Worm (Caenorhabditis elegans) whole organism, young adult: ENCODE data around the gene dis-3.

Source experiments
- C06A6.2 ChIP-seq: fragments of 200-800 bp; sonication (Bioruptor generic); conservative IDR thresholded peaks from 2 replicates; pipeline ENCODE4 v1.3.6; 2022; ENCODE audit warnings: missing genetic modification characterization, missing compliant biosample characterization
- D2030.7 ChIP-seq: fragments of 200-800 bp; sonication (Bioruptor generic); IDR thresholded peaks from 2 replicates; pipeline ENCODE4 v1.3.6; 2022; ENCODE audit warnings: missing genetic modification reagents, missing genetic modification characterization, missing compliant biosample characterization
- F23B12.7 ChIP-seq: sonication (generic microtip); optimal IDR thresholded peaks from 2 replicates; lab custom pipeline; 2017; ENCODE audit warnings: missing genetic modification characterization, mild to moderate bottlenecking, missing compliant biosample characterization, antibody characterized with exemption, moderate library complexity; ENCODE audit not compliant: insufficient read depth
- F33H1.4 ChIP-seq: fragments of 200-800 bp; sonication (Bioruptor generic); IDR thresholded peaks from 2 replicates; pipeline ENCODE4 v1.3.6; 2022; ENCODE audit warnings: missing genetic modification reagents, missing genetic modification characterization, missing compliant biosample characterization
- F52B5.7 ChIP-seq: sonication (generic microtip); optimal IDR thresholded peaks from 2 replicates; lab custom pipeline; 2016; ENCODE audit warnings: mild to moderate bottlenecking, missing genetic modification characterization, missing compliant biosample characterization
- F57C9.4 ChIP-seq: sonication (generic microtip); optimal IDR thresholded peaks from 2 replicates; lab custom pipeline; 2017; ENCODE audit warnings: mild to moderate bottlenecking, missing genetic modification characterization, missing compliant biosample characterization
- Y53F4B.3 ChIP-seq: fragments of 200-800 bp; sonication (Bioruptor generic); IDR thresholded peaks from 2 replicates; pipeline ENCODE4 v1.3.6; 2022; ENCODE audit warnings: missing genetic modification reagents, missing genetic modification characterization, missing compliant biosample characterization
- ZK185.1 ChIP-seq: sonication (generic microtip); optimal IDR thresholded peaks from 2 replicates; lab custom pipeline; 2016; ENCODE audit warnings: mild to moderate bottlenecking, missing genetic modification characterization, missing compliant biosample characterization; ENCODE audit not compliant: poor library complexity, severe bottlenecking
- aptf-2 ChIP-seq: fragments of 200-800 bp; sonication (Bioruptor generic); conservative IDR thresholded peaks from 2 replicates; pipeline ENCODE4 v1.3.6; 2022; ENCODE audit warnings: missing genetic modification reagents, missing genetic modification characterization, missing compliant biosample characterization
- attf-3 ChIP-seq: fragments of 200-800 bp; sonication (Bioruptor generic); conservative IDR thresholded peaks from 2 replicates; pipeline ENCODE4 v1.3.6; 2022; ENCODE audit warnings: missing genetic modification reagents, missing genetic modification characterization, missing compliant biosample characterization
- attf-5 ChIP-seq: fragments of 200-800 bp; sonication (Bioruptor generic); optimal IDR thresholded peaks from 2 replicates; lab custom pipeline; 2018; ENCODE audit warnings: mild to moderate bottlenecking, missing genetic modification characterization, missing compliant biosample characterization
- cebp-2 ChIP-seq: fragments of 200-800 bp; sonication (Bioruptor generic); IDR thresholded peaks from 2 replicates; pipeline ENCODE4 v1.3.6; 2022; ENCODE audit warnings: missing genetic modification characterization, missing compliant biosample characterization
- ceh-100 ChIP-seq: fragments of 200-800 bp; sonication (Bioruptor generic); IDR thresholded peaks from 2 replicates; pipeline ENCODE4 v1.3.6; 2022; ENCODE audit warnings: missing genetic modification reagents, missing genetic modification characterization, missing compliant biosample characterization
- ceh-40 ChIP-seq: fragments of 200-800 bp; sonication (Bioruptor generic); IDR thresholded peaks from 2 replicates; pipeline ENCODE4 v1.3.6; 2022; ENCODE audit warnings: missing genetic modification characterization, missing compliant biosample characterization
- ceh-58 ChIP-seq: fragments of 200-800 bp; sonication (Bioruptor generic); IDR thresholded peaks from 2 replicates; pipeline ENCODE4 v1.3.6; 2022; ENCODE audit warnings: missing genetic modification characterization, missing compliant biosample characterization
- ceh-91 ChIP-seq: fragments of 200-800 bp; sonication (Bioruptor generic); IDR thresholded peaks from 2 replicates; pipeline ENCODE4 v1.3.6; 2022; ENCODE audit warnings: missing genetic modification reagents, missing genetic modification characterization, missing compliant biosample characterization
- efl-1 ChIP-seq: fragments of 150-350 bp; optimal IDR thresholded peaks from 2 replicates; lab custom pipeline; 2014; ENCODE audit warnings: missing biosample characterization, missing genetic modification reagents, missing genetic modification characterization
- him-1 ChIP-seq: sonication (generic microtip); optimal IDR thresholded peaks from 2 replicates; lab custom pipeline; 2016; ENCODE audit warnings: missing genotype, missing genetic modification reagents, missing genetic modification characterization, missing compliant biosample characterization
- hlh-12 ChIP-seq: sonication (generic microtip); optimal IDR thresholded peaks from 2 replicates; lab custom pipeline; 2016; ENCODE audit warnings: missing genetic modification characterization, missing compliant biosample characterization
- hmg-1.2 ChIP-seq: fragments of 200-800 bp; sonication (Bioruptor generic); IDR thresholded peaks from 2 replicates; pipeline ENCODE4 v1.3.6; 2022; ENCODE audit warnings: missing genetic modification reagents, missing genetic modification characterization, missing compliant biosample characterization
- hrde-1 ChIP-seq: sonication (generic microtip); optimal IDR thresholded peaks from 2 replicates; lab custom pipeline; 2016; ENCODE audit warnings: missing genetic modification characterization, mild to moderate bottlenecking, missing compliant biosample characterization, moderate library complexity, missing genotype, missing genetic modification reagents, borderline replicate concordance
- lin-26 ChIP-seq: fragments of 200-800 bp; sonication (Bioruptor generic); IDR thresholded peaks from 2 replicates; pipeline ENCODE4 v1.3.6; 2022; ENCODE audit warnings: missing genetic modification reagents, missing genetic modification characterization, missing compliant biosample characterization
- lin-40 ChIP-seq: sonication (generic microtip); optimal IDR thresholded peaks from 2 replicates; lab custom pipeline; 2016; ENCODE audit warnings: missing genetic modification characterization, mild to moderate bottlenecking, missing compliant biosample characterization, missing genotype, missing genetic modification reagents
- lin-54 ChIP-seq: fragments of 200-800 bp; sonication (Bioruptor generic); optimal IDR thresholded peaks from 2 replicates; lab custom pipeline; 2018; ENCODE audit warnings: mild to moderate bottlenecking, missing genetic modification characterization, missing compliant biosample characterization
- lsl-1 ChIP-seq: fragments of 200-800 bp; sonication (Bioruptor generic); optimal IDR thresholded peaks from 2 replicates; lab custom pipeline; 2018; ENCODE audit warnings: mild to moderate bottlenecking, missing genetic modification characterization, moderate library complexity, missing compliant biosample characterization
- madf-3 ChIP-seq: fragments of 200-800 bp; sonication (Bioruptor generic); IDR thresholded peaks from 2 replicates; pipeline ENCODE4 v1.3.6; 2022; ENCODE audit warnings: missing genetic modification reagents, missing genetic modification characterization, missing compliant biosample characterization
- madf-6 ChIP-seq: fragments of 200-800 bp; sonication (Bioruptor generic); IDR thresholded peaks from 2 replicates; pipeline ENCODE4 v1.3.6; 2022; ENCODE audit warnings: missing genetic modification reagents, missing genetic modification characterization, missing compliant biosample characterization
- madf-8 ChIP-seq: fragments of 200-800 bp; sonication (Bioruptor generic); conservative IDR thresholded peaks from 2 replicates; pipeline ENCODE4 v1.3.6; 2022; ENCODE audit warnings: missing genetic modification reagents, missing genetic modification characterization, missing compliant biosample characterization
- mcd-1 ChIP-seq: fragments of 200-800 bp; sonication (Bioruptor generic); IDR thresholded peaks from 2 replicates; pipeline ENCODE4 v1.3.6; 2022; ENCODE audit warnings: missing genetic modification reagents, missing genetic modification characterization, missing compliant biosample characterization
- nhr-80 ChIP-seq: sonication (generic microtip); optimal IDR thresholded peaks from 2 replicates; lab custom pipeline; 2016; ENCODE audit warnings: missing genetic modification characterization, missing compliant biosample characterization
- pbrm-1 ChIP-seq: fragments of 200-800 bp; sonication (Bioruptor generic); IDR thresholded peaks from 2 replicates; pipeline ENCODE4 v1.3.6; 2022; ENCODE audit warnings: missing genetic modification reagents, missing genetic modification characterization, missing compliant biosample characterization
- pha-4 ChIP-seq: fragments of 150-350 bp; sonication (generic microtip); optimal IDR thresholded peaks from 2 replicates; lab custom pipeline; 2014; ENCODE audit warnings: missing biosample characterization, missing genetic modification reagents, missing genetic modification characterization
- rcor-1 ChIP-seq: fragments of 200-800 bp; sonication (Bioruptor generic); IDR thresholded peaks from 2 replicates; pipeline ENCODE4 v1.3.6; 2022; ENCODE audit warnings: missing genetic modification reagents, missing genetic modification characterization, missing compliant biosample characterization
- sdz-38 ChIP-seq: sonication (generic microtip); optimal IDR thresholded peaks from 2 replicates; lab custom pipeline; 2016; ENCODE audit warnings: missing genotype, missing genetic modification characterization, missing compliant biosample characterization
- snpc-1.1 ChIP-seq: sonication (generic microtip); optimal IDR thresholded peaks from 2 replicates; lab custom pipeline; 2017; ENCODE audit warnings: missing genetic modification characterization, mild to moderate bottlenecking, missing compliant biosample characterization, antibody characterized with exemption, moderate library complexity, missing genotype, missing genetic modification reagents; ENCODE audit not compliant: insufficient read depth
- snpc-4 ChIP-seq, 5 experiments: fragments of 150-350 bp in 1 of 5; sonication (generic microtip) in 4 of 5; optimal IDR thresholded peaks; 2 replicates each; lab custom pipeline; 2014 to 2018; ENCODE audit warnings: missing genetic modification characterization in 5 of 5, missing biosample characterization in 3 of 5, antibody characterized with exemption in 2 of 5, mild to moderate bottlenecking in 2 of 5, missing compliant biosample characterization in 2 of 5, missing genotype in 2 of 5, moderate library complexity in 2 of 5, missing genetic modification reagents in 1 of 5
- unc-130 ChIP-seq: sonication (generic microtip); optimal IDR thresholded peaks from 2 replicates; lab custom pipeline; 2016; ENCODE audit warnings: missing genetic modification reagents, missing genetic modification characterization, missing compliant biosample characterization
- xnd-1 ChIP-seq: sonication (generic microtip); optimal IDR thresholded peaks from 2 replicates; lab custom pipeline; 2016; ENCODE audit warnings: missing genotype, missing genetic modification reagents, missing genetic modification characterization, missing compliant biosample characterization
- ztf-6 ChIP-seq: fragments of 200-800 bp; sonication (Bioruptor generic); IDR thresholded peaks from 2 replicates; pipeline ENCODE4 v1.3.6; 2022; ENCODE audit warnings: missing genetic modification reagents, missing genetic modification characterization, missing compliant biosample characterization

Gene dis-3

DNA sequence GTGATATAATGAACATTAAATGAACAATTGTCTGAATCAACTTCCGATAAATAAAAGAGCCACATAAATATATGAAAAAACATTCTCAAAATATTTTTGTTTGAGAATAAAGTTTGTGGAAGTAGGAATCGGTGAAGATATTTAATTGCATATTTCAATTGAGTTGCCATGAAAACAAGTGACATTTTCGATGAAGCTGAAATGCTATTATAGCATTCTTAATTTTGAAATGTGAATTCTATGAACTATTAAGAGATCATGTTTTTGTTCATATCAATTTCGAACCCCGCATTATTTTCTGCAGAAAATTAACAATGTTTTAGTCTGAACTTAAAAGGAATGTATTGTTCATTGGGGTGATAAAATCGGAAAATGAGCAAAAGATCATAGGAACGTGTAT lies 25.2 kb downstream of the dis-3 start, which contains the start of gene irld-21:
Gene irld-21, minus strand, starts transcription at position 101 of the 400 bp plus-strand sequence.
- TF ChIP-seq madf-3 (GFP tag; lab: Robert Waterston, UW) (no peak), Y53F4B.3 (GFP tag; lab: Robert Waterston, UW) (no peak), lin-40 (tag; lab: Kevin White, UChicago) (no peak), ztf-6 (GFP tag; lab: Robert Waterston, UW) (no peak), aptf-2 (GFP tag; lab: Robert Waterston, UW) (no peak), F33H1.4 (GFP tag; lab: Robert Waterston, UW) (no peak), F52B5.7 (tag; lab: Kevin White, UChicago) (no peak), snpc-4 (GFP tag; optimal IDR thresholded peaks at IDR 0.05; lab: Kevin White, UChicago) (no peak), snpc-4 (tag; optimal IDR thresholded peaks at IDR 0.05; lab: Kevin White, UChicago) (no peak), unc-130 (GFP tag; lab: Kevin White, UChicago) (no peak), C06A6.2 (no peak), cebp-2 (GFP tag; lab: Robert Waterston, UW) (no peak)

DNA sequence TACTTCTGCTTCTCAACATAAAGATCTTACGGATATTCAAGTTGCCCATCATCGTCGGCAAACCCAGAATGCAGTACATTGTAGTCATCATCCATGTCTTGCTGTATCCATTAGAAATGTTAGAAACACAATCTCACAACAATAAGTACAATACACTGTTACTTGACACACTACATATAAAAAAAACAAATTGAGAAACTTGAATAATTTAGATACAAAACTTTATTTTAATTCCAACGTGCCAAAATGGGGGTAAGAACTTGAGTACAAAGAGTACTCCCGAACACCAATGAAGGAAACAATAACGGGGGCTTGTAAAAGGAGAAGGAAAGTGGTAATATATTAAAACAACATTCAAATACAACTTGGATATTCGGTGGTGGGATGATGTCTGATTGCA lies 29.5 kb downstream of the dis-3 start, which contains the start of gene ctf-18:
Gene ctf-18, minus strand, starts transcription at position 101 of the 400 bp plus-strand sequence.
- TF ChIP-seq D2030.7 (no peak), hrde-1 (tag; lab: Kevin White, UChicago) (peak; percentile 31), pbrm-1 (GFP tag; lab: Robert Waterston, UW) (no peak), F57C9.4 (tag; lab: Kevin White, UChicago) (no peak), sdz-38 (tag; lab: Kevin White, UChicago) (no peak), pha-4 (no peak), ceh-40 (GFP tag; lab: Robert Waterston, UW) (no peak), madf-6 (GFP tag; lab: Robert Waterston, UW) (0 out of 2 replicates have a peak, but pooled peaks have one; percentile 16), F52B5.7 (tag; lab: Kevin White, UChicago) (no peak), ztf-6 (GFP tag; lab: Robert Waterston, UW) (no peak), efl-1 (GFP tag; lab: Kevin White, UChicago) (no peak)

DNA sequence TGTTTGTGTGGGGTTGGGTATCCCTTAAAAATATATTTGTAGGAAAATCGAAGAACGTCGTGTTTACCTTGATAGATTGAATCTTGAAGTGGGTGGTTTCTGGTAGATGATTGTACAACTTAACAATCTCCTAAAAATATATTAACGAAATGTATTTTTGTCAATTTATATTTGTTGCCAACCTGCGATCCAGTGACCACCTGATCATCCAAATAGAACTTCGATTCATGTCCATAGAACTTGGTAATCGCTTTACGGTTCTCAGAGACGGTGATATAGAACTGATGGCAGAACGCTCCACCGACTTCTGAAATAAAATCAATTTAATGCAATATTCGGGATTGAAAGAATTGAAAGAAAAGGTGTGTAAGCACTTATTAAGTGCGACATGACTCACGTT lies 31.4 kb downstream of the dis-3 start:
- TF ChIP-seq lin-26 (GFP tag; lab: Robert Waterston, UW) (0 out of 2 replicates have a peak, but pooled peaks have one; percentile 53), lin-54 (GFP tag; lab: Kevin White, UChicago) (no peak)

DNA sequence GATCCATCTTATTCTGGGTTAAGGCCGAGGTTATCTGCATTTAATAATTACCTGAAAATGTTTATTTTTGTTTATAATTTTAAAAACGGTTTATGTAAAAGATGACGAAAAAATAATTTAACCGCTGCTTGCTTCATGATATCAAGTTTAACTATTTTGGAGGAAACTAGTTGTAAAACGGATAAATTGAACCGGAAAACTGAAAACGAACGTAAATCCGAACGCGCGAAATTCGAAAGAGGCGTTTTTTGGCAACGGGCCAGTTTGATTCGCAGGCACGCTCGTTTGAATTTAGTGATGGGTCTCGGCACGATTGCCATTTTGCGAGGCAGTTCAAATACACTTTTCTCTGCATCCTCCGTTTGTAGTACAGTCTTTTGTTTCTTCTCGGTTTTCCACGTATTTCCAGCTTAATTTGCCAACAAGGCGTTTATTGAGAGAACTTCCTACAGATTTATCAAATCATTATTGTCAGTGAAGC lies 31.9 kb downstream of the dis-3 start, which contains the start of the genes gtbp-1 and K08F4.3:
Gene gtbp-1, minus strand, starts transcription at position 51 of the 481 bp plus-strand sequence.
Gene K08F4.3, plus strand, starts transcription at position 352 of the 481 bp plus-strand sequence.
- TF ChIP-seq attf-5 (GFP tag; lab: Kevin White, UChicago) (peak; percentile 76), him-1 (peak; percentile 33), nhr-80 (tag; lab: Kevin White, UChicago) (peak; percentile 19), madf-8 (peak; percentile 56), attf-3 (peak; percentile 47), rcor-1 (GFP tag; lab: Robert Waterston, UW) (peak; percentile 41; the same call in 1 of the 2 replicates), F23B12.7 (tag; lab: Kevin White, UChicago) (peak; percentile 50), efl-1 (GFP tag; lab: Kevin White, UChicago) (peak; percentile 85), sdz-38 (tag; lab: Kevin White, UChicago) (no peak), madf-6 (GFP tag; lab: Robert Waterston, UW) (peak; percentile 81), snpc-4 (GFP tag; optimal IDR thresholded peaks at IDR 0.05; lab: Kevin White, UChicago) (peak; percentile 21), snpc-4 (tag; optimal IDR thresholded peaks at IDR 0.05; lab: Kevin White, UChicago) (peak in 3 of 4 experiments; percentile 41 to 73 (median 51)), unc-130 (GFP tag; lab: Kevin White, UChicago) (no peak), hmg-1.2 (GFP tag; lab: Robert Waterston, UW) (peak; percentile 80), F33H1.4 (GFP tag; lab: Robert Waterston, UW) (peak; percentile 91), lin-54 (GFP tag; lab: Kevin White, UChicago) (peak; percentile 94), mcd-1 (GFP tag; lab: Robert Waterston, UW) (peak; percentile 72), lsl-1 (GFP tag; lab: Kevin White, UChicago) (peak; percentile 59), hlh-12 (tag; lab: Kevin White, UChicago) (no peak), pbrm-1 (GFP tag; lab: Robert Waterston, UW) (peak; percentile 50; the same call in 1 of the 2 replicates), xnd-1 (tag; lab: Kevin White, UChicago) (peak; percentile 8), ZK185.1 (peak; percentile 27), snpc-1.1 (tag; lab: Kevin White, UChicago) (peak; percentile 10), ceh-100 (GFP tag; lab: Robert Waterston, UW) (0 out of 2 replicates have a peak, but pooled peaks have one; percentile 52), D2030.7 (peak; percentile 65), ceh-91 (peak; percentile 72), ceh-58 (GFP tag; lab: Robert Waterston, UW) (no peak)
